Fruit fly (Drosophila melanogaster) whole organism, embryonic: ENCODE measurements around the gene CG33702.

Experiments
- Bgb ChIP-seq: fragments of 200-800 bp; sonication (Bioruptor generic); IDR thresholded peaks from 2 replicates; pipeline ENCODE4 v1.3.6; 2022; ENCODE audit warnings: missing biosample characterization, missing genetic modification characterization; ENCODE audit not compliant: partially characterized antibody
- CG10267 ChIP-seq: fragments of 200-800 bp; sonication (Bioruptor generic); optimal IDR thresholded peaks from 2 replicates; lab custom pipeline; 2018; ENCODE audit warnings: missing biosample characterization, mild to moderate bottlenecking, missing genetic modification characterization, moderate library complexity
- CG10462 ChIP-seq: fragments of 200-800 bp; sonication (Bioruptor generic); optimal IDR thresholded peaks from 2 replicates; lab custom pipeline; 2016; ENCODE audit warnings: missing biosample characterization, missing genetic modification characterization
- CG10543 ChIP-seq: fragments of 200-800 bp; sonication (Bioruptor generic); optimal IDR thresholded peaks from 3 replicates; lab custom pipeline; 2017; ENCODE audit warnings: missing biosample characterization, mild to moderate bottlenecking, missing genetic modification characterization, moderate library complexity
- CG11723 ChIP-seq: fragments of 200-800 bp; sonication (Bioruptor generic); optimal IDR thresholded peaks from 2 replicates; lab custom pipeline; 2017; ENCODE audit warnings: missing biosample characterization, mild to moderate bottlenecking, missing genetic modification characterization
- CG12155 ChIP-seq: fragments of 200-800 bp; sonication (Bioruptor generic); optimal IDR thresholded peaks from 3 replicates; lab custom pipeline; 2016; ENCODE audit warnings: missing biosample characterization, missing genetic modification characterization
- CG12942 ChIP-seq: fragments of 200-800 bp; sonication (Bioruptor generic); optimal IDR thresholded peaks from 3 replicates; lab custom pipeline; 2016; ENCODE audit warnings: missing biosample characterization, missing genetic modification characterization
- CG13296 ChIP-seq: fragments of 200-800 bp; sonication (Bioruptor generic); optimal IDR thresholded peaks from 3 replicates; lab custom pipeline; 2018; ENCODE audit warnings: missing biosample characterization, mild to moderate bottlenecking, missing genetic modification characterization
- CG13775 ChIP-seq: fragments of 200-800 bp; sonication (Bioruptor generic); optimal IDR thresholded peaks from 3 replicates; lab custom pipeline; 2017; ENCODE audit warnings: missing biosample characterization, mild to moderate bottlenecking, missing genetic modification characterization
- CG14965 ChIP-seq: fragments of 200-800 bp; sonication (Bioruptor generic); optimal IDR thresholded peaks from 2 replicates; lab custom pipeline; 2016; ENCODE audit warnings: missing biosample characterization, missing genetic modification characterization, borderline replicate concordance
- CG1529 ChIP-seq: fragments of 200-800 bp; sonication (Bioruptor generic); optimal IDR thresholded peaks from 3 replicates; lab custom pipeline; 2018; ENCODE audit warnings: missing biosample characterization, missing genetic modification characterization
- CG15696 ChIP-seq: fragments of 200-800 bp; sonication (Bioruptor generic); optimal IDR thresholded peaks from 2 replicates; lab custom pipeline; 2019; ENCODE audit warnings: missing biosample characterization, mild to moderate bottlenecking, missing genetic modification characterization, moderate library complexity
- CG17802 ChIP-seq: fragments of 200-800 bp; sonication (Bioruptor generic); optimal IDR thresholded peaks from 2 replicates; lab custom pipeline; 2018; ENCODE audit warnings: missing biosample characterization, mild to moderate bottlenecking, missing genetic modification characterization, moderate library complexity
- CG1832 ChIP-seq: fragments of 200-800 bp; sonication (Bioruptor generic); optimal IDR thresholded peaks from 2 replicates; lab custom pipeline; 2017; ENCODE audit warnings: missing biosample characterization, mild to moderate bottlenecking, missing genetic modification characterization, inconsistent platforms
- CG2678 ChIP-seq: fragments of 200-800 bp; sonication (Bioruptor generic); optimal IDR thresholded peaks from 3 replicates; lab custom pipeline; 2019; ENCODE audit warnings: missing biosample characterization, mild to moderate bottlenecking, missing genetic modification characterization, moderate library complexity
- CG31441 ChIP-seq: fragments of 200-800 bp; sonication (Bioruptor generic); IDR thresholded peaks from 2 replicates; pipeline ENCODE4 v1.3.6; 2022; ENCODE audit warnings: missing biosample characterization, missing genetic modification characterization
- CG3847 ChIP-seq: fragments of 200-800 bp; sonication (Bioruptor generic); IDR thresholded peaks from 2 replicates; pipeline ENCODE4 v1.3.6; 2022; ENCODE audit warnings: missing biosample characterization, missing genetic modification characterization
- CG4328 ChIP-seq: fragments of 200-800 bp; sonication (Bioruptor generic); optimal IDR thresholded peaks from 3 replicates; lab custom pipeline; 2017; ENCODE audit warnings: missing biosample characterization, missing genetic modification reagents, missing genetic modification characterization
- CG4404 ChIP-seq: fragments of 200-800 bp; sonication (Bioruptor generic); IDR thresholded peaks from 2 replicates; pipeline ENCODE4 v1.3.6; 2022; ENCODE audit warnings: missing biosample characterization, missing genetic modification characterization
- CG9215 ChIP-seq: fragments of 200-800 bp; sonication (Bioruptor generic); IDR thresholded peaks from 2 replicates; pipeline ENCODE4 v1.3.6; 2022; ENCODE audit warnings: missing biosample characterization, missing genetic modification characterization
- Deaf1 ChIP-seq: fragments of 200-800 bp; optimal IDR thresholded peaks from 3 replicates; lab custom pipeline; 2019; ENCODE audit warnings: missing biosample characterization, mild to moderate bottlenecking, missing genetic modification characterization, moderate library complexity
- Fer3 ChIP-seq: fragments of 200-800 bp; sonication (Bioruptor generic); optimal IDR thresholded peaks from 2 replicates; lab custom pipeline; 2018; ENCODE audit warnings: missing biosample characterization, mild to moderate bottlenecking, missing genetic modification characterization, moderate library complexity
- Gsc ChIP-seq: fragments of 200-800 bp; sonication (Bioruptor generic); IDR thresholded peaks from 2 replicates; pipeline ENCODE4 v1.3.6; 2022; ENCODE audit warnings: missing biosample characterization, missing genetic modification characterization
- Hand ChIP-seq: fragments of 200-800 bp; sonication (Bioruptor generic); optimal IDR thresholded peaks from 2 replicates; lab custom pipeline; 2017; ENCODE audit warnings: mild to moderate bottlenecking, missing biosample characterization, missing genetic modification reagents, missing genetic modification characterization
- HmgD ChIP-seq: fragments of 200-800 bp; sonication (Bioruptor generic); optimal IDR thresholded peaks from 3 replicates; lab custom pipeline; 2016; ENCODE audit warnings: missing biosample characterization, missing genetic modification characterization
- Kr ChIP-seq: fragments of 200-800 bp; sonication (Bioruptor generic); optimal IDR thresholded peaks from 2 replicates; lab custom pipeline; 2017; ENCODE audit warnings: missing biosample characterization, mild to moderate bottlenecking, missing genetic modification characterization
- Lim3 ChIP-seq: fragments of 200-800 bp; sonication (Bioruptor generic); IDR thresholded peaks from 2 replicates; pipeline ENCODE4 v1.3.6; 2022; ENCODE audit warnings: missing biosample characterization, missing genetic modification characterization
- MTF-1 ChIP-seq: fragments of 200-800 bp; sonication (Bioruptor generic); optimal IDR thresholded peaks from 2 replicates; lab custom pipeline; 2018; ENCODE audit warnings: missing biosample characterization, mild to moderate bottlenecking, missing genetic modification characterization, borderline replicate concordance
- Nf-YB ChIP-seq: fragments of 200-800 bp; sonication (Bioruptor generic); optimal IDR thresholded peaks from 3 replicates; lab custom pipeline; 2019; ENCODE audit warnings: missing biosample characterization, mild to moderate bottlenecking, missing genetic modification characterization, moderate library complexity
- Nf-YC ChIP-seq: fragments of 200-800 bp; optimal IDR thresholded peaks from 3 replicates; lab custom pipeline; 2019; ENCODE audit warnings: missing biosample characterization, mild to moderate bottlenecking, missing genetic modification characterization, moderate library complexity
- abd-A ChIP-seq: fragments of 200-800 bp; sonication (Bioruptor generic); optimal IDR thresholded peaks from 3 replicates; lab custom pipeline; 2019; ENCODE audit warnings: missing biosample characterization, mild to moderate bottlenecking, missing genetic modification characterization, moderate library complexity
- ato ChIP-seq: fragments of 200-800 bp; sonication (Bioruptor generic); IDR thresholded peaks from 2 replicates; pipeline ENCODE4 v1.3.6; 2022; ENCODE audit warnings: missing biosample characterization, missing genetic modification characterization; ENCODE audit not compliant: partially characterized antibody
- crol ChIP-seq: fragments of 200-800 bp; sonication (Bioruptor generic); IDR thresholded peaks from 2 replicates; pipeline ENCODE4 v1.3.6; 2022; ENCODE audit warnings: missing biosample characterization, missing genetic modification characterization
- da ChIP-seq: fragments of 200-800 bp; sonication (Bioruptor generic); optimal IDR thresholded peaks from 2 replicates; lab custom pipeline; 2016; ENCODE audit warnings: missing biosample characterization, missing genetic modification characterization
- gfzf ChIP-seq: fragments of 200-800 bp; sonication (Bioruptor generic); optimal IDR thresholded peaks from 2 replicates; lab custom pipeline; 2016; ENCODE audit warnings: missing biosample characterization, mild to moderate bottlenecking, missing genetic modification characterization, moderate library complexity
- grn ChIP-seq: fragments of 200-800 bp; sonication (Bioruptor generic); optimal IDR thresholded peaks from 3 replicates; lab custom pipeline; 2017; ENCODE audit warnings: missing biosample characterization, missing genetic modification characterization
- gro ChIP-seq: fragments of 200-800 bp; sonication (Bioruptor generic); optimal IDR thresholded peaks from 2 replicates; lab custom pipeline; 2016; ENCODE audit warnings: missing biosample characterization, missing genetic modification characterization
- gt ChIP-seq: fragments of 200-800 bp; sonication (Bioruptor generic); IDR thresholded peaks from 2 replicates; pipeline ENCODE4 v1.3.6; 2022; ENCODE audit warnings: missing biosample characterization, missing genetic modification characterization
- h ChIP-seq: fragments of >200 bp; optimal IDR thresholded peaks from 2 replicates; lab custom pipeline; 2017
- inv ChIP-seq: fragments of 200-800 bp; sonication (Bioruptor generic); IDR thresholded peaks from 2 replicates; pipeline ENCODE4 v1.3.6; 2022; ENCODE audit warnings: missing biosample characterization, missing genetic modification characterization; ENCODE audit not compliant: partially characterized antibody
- knrl ChIP-seq: fragments of 200-800 bp; sonication (Bioruptor generic); IDR thresholded peaks from 3 replicates; pipeline ENCODE4 v1.3.6; 2022; ENCODE audit warnings: missing biosample characterization, missing genetic modification characterization; ENCODE audit not compliant: partially characterized antibody
- lab ChIP-seq: fragments of 200-800 bp; sonication (Bioruptor generic); optimal IDR thresholded peaks from 3 replicates; lab custom pipeline; 2017; ENCODE audit warnings: missing biosample characterization, missing genetic modification characterization, mild to moderate bottlenecking, moderate library complexity, missing genetic modification reagents
- lmd ChIP-seq: fragments of 200-800 bp; sonication (Bioruptor generic); IDR thresholded peaks from 2 replicates; pipeline ENCODE4 v1.3.6; 2022; ENCODE audit warnings: missing biosample characterization, missing genetic modification characterization
- mld ChIP-seq: fragments of 200-800 bp; sonication (Bioruptor generic); IDR thresholded peaks from 3 replicates; pipeline ENCODE4 v1.3.6; 2022; ENCODE audit warnings: missing biosample characterization, missing genetic modification characterization; ENCODE audit not compliant: partially characterized antibody
- org-1 ChIP-seq: fragments of 200-800 bp; sonication (Bioruptor generic); optimal IDR thresholded peaks from 2 replicates; lab custom pipeline; 2017; ENCODE audit warnings: missing biosample characterization, missing genetic modification characterization
- pfk ChIP-seq: fragments of 200-800 bp; sonication (Bioruptor generic); optimal IDR thresholded peaks from 2 replicates; lab custom pipeline; 2018; ENCODE audit warnings: missing biosample characterization, mild to moderate bottlenecking, missing genetic modification characterization, moderate library complexity
- sug ChIP-seq: fragments of 200-800 bp; optimal IDR thresholded peaks from 2 replicates; lab custom pipeline; 2019; ENCODE audit warnings: missing biosample characterization, mild to moderate bottlenecking, missing genetic modification characterization, moderate library complexity
- tup ChIP-seq: fragments of 200-800 bp; sonication (Bioruptor generic); optimal IDR thresholded peaks from 2 replicates; lab custom pipeline; 2016; ENCODE audit warnings: missing biosample characterization, mild to moderate bottlenecking, missing genetic modification characterization, moderate library complexity
- vfl ChIP-seq: fragments of 200-800 bp; sonication (Bioruptor generic); optimal IDR thresholded peaks from 2 replicates; lab custom pipeline; 2016; ENCODE audit warnings: missing biosample characterization, missing genetic modification characterization

Gene CG33702

DNA sequence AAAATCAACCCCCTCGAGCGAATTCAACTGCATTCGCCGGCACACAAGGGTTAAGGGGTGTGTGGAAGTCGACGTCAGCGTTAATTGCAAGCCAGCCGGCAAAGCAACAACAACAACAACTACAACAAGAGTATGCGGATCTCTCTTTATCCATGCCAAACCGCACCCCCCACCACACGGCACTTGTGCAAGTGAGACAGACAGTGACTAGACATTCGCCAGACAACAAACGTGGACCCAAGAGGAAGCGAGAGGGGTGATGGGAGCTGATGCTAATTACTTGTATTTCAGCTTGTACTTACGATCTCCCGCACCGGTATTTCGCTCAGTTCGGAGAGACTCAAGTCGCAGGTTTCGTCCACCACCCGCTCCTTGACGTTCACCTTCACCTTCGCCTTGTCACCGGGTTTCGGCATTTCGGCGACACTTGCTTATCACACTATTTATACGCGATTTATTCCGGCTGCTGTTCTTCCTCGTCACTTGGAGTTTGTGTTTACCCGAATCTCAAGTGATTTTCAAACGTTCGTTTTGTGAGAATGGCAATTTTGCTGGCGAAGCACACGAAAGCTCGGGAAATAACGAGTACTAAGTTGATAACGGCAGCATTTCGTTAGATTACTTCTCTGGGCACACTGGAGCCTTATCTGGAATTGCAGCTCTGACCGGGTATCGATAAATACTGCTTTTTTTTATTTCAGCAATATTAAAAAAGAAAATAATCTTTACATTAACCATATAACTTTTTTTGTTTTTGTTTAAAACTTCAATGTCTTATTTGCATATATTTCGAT lies 4.0 kb downstream of the CG33702 start, which contains the start of gene CG3408 (continued):
- TF ChIP-seq vfl (no peak), gfzf (GFP tag; lab: Kevin White, UChicago) (peak; percentile 94), da (GFP tag; lab: Kevin White, UChicago) (no peak), Deaf1 (tag; lab: Kevin White, UChicago) (peak; percentile 52), ato (no peak), CG13296 (GFP tag; lab: Kevin White, UChicago) (no peak), knrl (GFP tag; lab: Robert Waterston, UW) (peak; percentile 32; the same call in 1 of the 3 replicates), CG9215 (GFP tag; lab: Robert Waterston, UW) (no peak), CG4404 (GFP tag; lab: Robert Waterston, UW) (no peak), lab (GFP tag; lab: Kevin White, UChicago) (peak; percentile 35), Bgb (GFP tag; lab: Robert Waterston, UW) (no peak; the same call in 1 of the 2 replicates), CG2678 (tag; lab: Kevin White, UChicago) (no peak), CG4328 (GFP tag; lab: Kevin White, UChicago) (no peak), Gsc (GFP tag; lab: Robert Waterston, UW) (no peak), CG13775 (GFP tag; lab: Kevin White, UChicago) (no peak), MTF-1 (GFP tag; lab: Kevin White, UChicago) (no peak), CG12942 (GFP tag; lab: Kevin White, UChicago) (no peak), CG10267 (peak; percentile 39), Nf-YB (GFP tag; lab: Kevin White, UChicago) (no peak), CG11723 (GFP tag; lab: Kevin White, UChicago) (no peak), tup (GFP tag; lab: Kevin White, UChicago) (no peak), gro (GFP tag; lab: Kevin White, UChicago) (peak; percentile 52), mld (GFP tag; lab: Robert Waterston, UW) (no peak), Kr (GFP tag; lab: Kevin White, UChicago) (no peak), Fer3 (no peak), CG14965 (GFP tag; lab: Kevin White, UChicago) (no peak), CG1832 (GFP tag; lab: Kevin White, UChicago) (peak; percentile 82), inv (GFP tag; lab: Robert Waterston, UW) (no peak), grn (GFP tag; lab: Kevin White, UChicago) (peak; percentile 59), abd-A (tag; lab: Kevin White, UChicago) (peak; percentile 61), h (lab: Kevin White, UChicago) (no peak), CG17802 (tag; lab: Kevin White, UChicago) (no peak), crol (GFP tag; lab: Robert Waterston, UW) (peak; percentile 88), CG31441 (GFP tag; lab: Robert Waterston, UW) (peak; percentile 14; the same call in 1 of the 2 replicates), lmd (GFP tag; lab: Robert Waterston, UW) (no peak), pfk (GFP tag; lab: Kevin White, UChicago) (peak; percentile 14), Nf-YC (tag; lab: Kevin White, UChicago) (peak; percentile 6), Hand (GFP tag; lab: Kevin White, UChicago) (no peak), HmgD (GFP tag; lab: Kevin White, UChicago) (no peak), org-1 (GFP tag; lab: Kevin White, UChicago) (no peak), gt (GFP tag; lab: Robert Waterston, UW) (no peak), CG15696 (tag; lab: Kevin White, UChicago) (no peak), CG10543 (GFP tag; lab: Kevin White, UChicago) (peak; percentile 62), CG12155 (GFP tag; lab: Kevin White, UChicago) (peak; percentile 95), CG3847 (GFP tag; lab: Robert Waterston, UW) (no peak), sug (peak; percentile 59), CG1529 (GFP tag; lab: Kevin White, UChicago) (peak; percentile 4), CG10462 (GFP tag; lab: Kevin White, UChicago) (no peak), Lim3 (GFP tag; lab: Robert Waterston, UW) (no peak)
